Worm (Caenorhabditis elegans) whole organism, mixed stage, embryonic: ENCODE measurements around the gene C23G10.2.

Experiments used
- M03D4.4 ChIP-seq: sonication (generic microtip); optimal IDR thresholded peaks from 2 replicates; lab custom pipeline; 2017; ENCODE audit warnings: mild to moderate bottlenecking, missing genetic modification characterization, missing compliant biosample characterization
- bed-3 ChIP-seq: fragments of 200-800 bp; sonication (Bioruptor generic); optimal IDR thresholded peaks from 3 replicates; lab custom pipeline; 2018; ENCODE audit warnings: mild to moderate bottlenecking, missing genetic modification characterization, moderate library complexity, missing compliant biosample characterization
- blmp-1 ChIP-seq: fragments of 150-350 bp; optimal IDR thresholded peaks from 2 replicates; lab custom pipeline; 2014; ENCODE audit warnings: missing biosample characterization, missing genetic modification characterization
- ceh-39 ChIP-seq: fragments of 150-350 bp; optimal IDR thresholded peaks from 2 replicates; lab custom pipeline; 2014; ENCODE audit warnings: missing biosample characterization, missing genetic modification characterization
- ceh-43 ChIP-seq: fragments of 200-800 bp; sonication (Bioruptor generic); optimal IDR thresholded peaks from 2 replicates; lab custom pipeline; 2018; ENCODE audit warnings: mild to moderate bottlenecking, missing genetic modification characterization, moderate library complexity, missing compliant biosample characterization
- ceh-83 ChIP-seq: fragments of 200-800 bp; sonication (Bioruptor generic); optimal IDR thresholded peaks from 2 replicates; lab custom pipeline; 2018; ENCODE audit warnings: mild to moderate bottlenecking, missing genetic modification characterization, missing compliant biosample characterization
- ces-1 ChIP-seq: fragments of 150-350 bp; optimal IDR thresholded peaks from 2 replicates; lab custom pipeline; 2014; ENCODE audit warnings: missing biosample characterization, missing genetic modification reagents, missing genetic modification characterization
- cnd-1 ChIP-seq: fragments of 200-800 bp; sonication (Bioruptor generic); optimal IDR thresholded peaks from 2 replicates; lab custom pipeline; 2018; ENCODE audit warnings: mild to moderate bottlenecking, missing genetic modification characterization, missing compliant biosample characterization
- drap-1 ChIP-seq: fragments of 200-800 bp; sonication (Bioruptor generic); optimal IDR thresholded peaks from 3 replicates; lab custom pipeline; 2018; ENCODE audit warnings: mild to moderate bottlenecking, missing genetic modification characterization, missing compliant biosample characterization
- elt-1 ChIP-seq: sonication (generic microtip); optimal IDR thresholded peaks from 2 replicates; lab custom pipeline; 2017; ENCODE audit warnings: missing genetic modification characterization, mild to moderate bottlenecking, missing compliant biosample characterization, antibody characterized with exemption, moderate library complexity, borderline replicate concordance; ENCODE audit not compliant: insufficient read depth
- flh-1 ChIP-seq: fragments of 200-800 bp; sonication (Bioruptor generic); optimal IDR thresholded peaks from 2 replicates; lab custom pipeline; 2018; ENCODE audit warnings: mild to moderate bottlenecking, missing genetic modification characterization, moderate library complexity, missing compliant biosample characterization
- ham-2 ChIP-seq: fragments of 200-800 bp; sonication (Bioruptor generic); optimal IDR thresholded peaks from 2 replicates; lab custom pipeline; 2018; ENCODE audit warnings: mild to moderate bottlenecking, missing genetic modification characterization, missing compliant biosample characterization
- hlh-1 ChIP-seq: fragments of 150-350 bp; optimal IDR thresholded peaks from 2 replicates; lab custom pipeline; 2014; ENCODE audit warnings: missing biosample characterization, missing genetic modification reagents, missing genetic modification characterization
- lin-32 ChIP-seq: fragments of 200-800 bp; sonication (Bioruptor generic); optimal IDR thresholded peaks from 2 replicates; lab custom pipeline; 2018; ENCODE audit warnings: mild to moderate bottlenecking, missing genetic modification characterization, missing compliant biosample characterization
- lsy-2 ChIP-seq: fragments of 150-350 bp; optimal IDR thresholded peaks from 2 replicates; lab custom pipeline; 2014; ENCODE audit warnings: missing biosample characterization, missing genetic modification characterization
- mep-1 ChIP-seq: fragments of 150-350 bp; optimal IDR thresholded peaks from 2 replicates; lab custom pipeline; 2017; ENCODE audit warnings: missing biosample characterization, missing genetic modification reagents, missing genetic modification characterization, inconsistent platforms
- mls-2 ChIP-seq: sonication (generic microtip); optimal IDR thresholded peaks from 2 replicates; lab custom pipeline; 2016; ENCODE audit warnings: mild to moderate bottlenecking, missing genetic modification characterization, moderate library complexity, missing compliant biosample characterization
- nhr-12 ChIP-seq: fragments of 150-350 bp; optimal IDR thresholded peaks from 2 replicates; lab custom pipeline; 2014; ENCODE audit warnings: missing biosample characterization, missing genetic modification characterization
- nhr-2 ChIP-seq: fragments of 150-350 bp; optimal IDR thresholded peaks from 2 replicates; lab custom pipeline; 2014; ENCODE audit warnings: missing biosample characterization, missing genetic modification characterization
- nhr-237 ChIP-seq: fragments of 150-350 bp; optimal IDR thresholded peaks from 2 replicates; lab custom pipeline; 2014; ENCODE audit warnings: missing biosample characterization, missing genetic modification characterization
- nhr-28 ChIP-seq: fragments of 150-350 bp; optimal IDR thresholded peaks from 2 replicates; lab custom pipeline; 2014; ENCODE audit warnings: missing biosample characterization, missing genetic modification characterization
- pha-4 ChIP-seq: fragments of 150-350 bp; optimal IDR thresholded peaks from 2 replicates; lab custom pipeline; 2018; ENCODE audit warnings: missing biosample characterization, missing genetic modification reagents, missing genetic modification characterization
- sptf-1 ChIP-seq: sonication (generic microtip); optimal IDR thresholded peaks from 2 replicates; lab custom pipeline; 2017; ENCODE audit warnings: mild to moderate bottlenecking, missing genetic modification characterization, moderate library complexity, missing compliant biosample characterization
- tbx-8 ChIP-seq: fragments of 200-800 bp; sonication (Bioruptor generic); optimal IDR thresholded peaks from 2 replicates; lab custom pipeline; 2018; ENCODE audit warnings: mild to moderate bottlenecking, missing genetic modification characterization, moderate library complexity, missing compliant biosample characterization
- unc-39 ChIP-seq: fragments of 150-350 bp; optimal IDR thresholded peaks from 2 replicates; lab custom pipeline; 2014; ENCODE audit warnings: missing biosample characterization, missing genetic modification characterization
- unc-62 ChIP-seq: fragments of 150-350 bp; optimal IDR thresholded peaks from 2 replicates; lab custom pipeline; 2014; ENCODE audit warnings: missing biosample characterization, missing genetic modification reagents, missing genetic modification characterization
- ztf-11 ChIP-seq: fragments of 150-350 bp; optimal IDR thresholded peaks from 2 replicates; lab custom pipeline; 2014; ENCODE audit warnings: missing biosample characterization, missing genetic modification characterization

The C23G10.2 gene

DNA sequence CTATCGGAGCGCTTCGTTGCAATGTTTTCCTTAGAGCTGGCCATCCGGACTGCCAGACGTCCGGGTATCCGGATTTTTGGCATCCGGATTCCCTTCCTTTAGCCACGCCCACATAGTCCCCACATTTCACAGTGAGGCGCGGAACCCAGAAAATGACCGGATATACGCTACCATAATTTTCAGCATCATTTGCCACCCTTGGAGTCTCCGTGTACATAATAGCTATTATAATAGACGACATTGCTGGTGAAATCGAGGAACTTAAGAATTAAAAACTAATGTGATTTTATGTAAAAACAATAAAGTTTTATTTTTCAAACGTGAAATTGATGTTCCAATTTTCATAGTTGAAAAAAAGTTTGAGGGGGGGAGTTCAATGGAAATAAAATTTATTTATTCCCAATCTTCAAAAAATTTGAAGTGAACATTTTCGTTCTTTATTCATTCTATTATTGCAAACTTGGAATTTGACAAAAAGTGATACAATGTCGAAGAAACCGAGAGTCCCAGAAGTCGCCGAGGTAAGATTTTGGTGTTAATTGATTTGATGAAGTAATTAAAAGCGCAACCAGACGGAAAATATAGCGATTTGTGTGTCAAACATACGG, 2.5 kb downstream of the C23G10.2 start:
- TF ChIP-seq flh-1 (GFP tag; lab: Kevin White, UChicago): no peak
- TF ChIP-seq M03D4.4 (tag; lab: Kevin White, UChicago): no peak
- TF ChIP-seq, all 35 proteins: peak for 0

DNA sequence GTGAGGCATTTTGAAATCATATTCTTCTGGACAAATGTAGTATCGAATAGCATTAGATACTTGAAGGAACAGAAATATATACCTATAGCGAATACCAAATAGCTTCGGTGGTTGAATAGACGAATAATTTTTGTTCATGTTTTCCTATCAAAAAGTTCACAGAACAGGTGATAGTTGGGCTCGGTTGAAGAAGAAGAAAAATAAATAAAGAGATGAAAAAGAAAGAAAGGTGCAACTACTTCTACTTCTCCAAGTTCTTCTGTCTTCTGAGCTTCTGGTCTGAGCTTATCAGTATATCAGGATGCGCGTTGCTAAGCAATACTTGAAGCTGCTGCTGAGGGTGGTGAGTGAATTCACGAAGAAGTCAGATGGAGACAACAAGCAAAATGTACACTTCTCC, 6.1 kb downstream of the C23G10.2 start, which contains the start of gene C23G10.10:
C23G10.10 (minus strand) TSS at position 101 of the 400 bp plus-strand sequence.
- no peak for TF ChIP-seq tbx-8 (GFP tag; lab: Kevin White, UChicago)
- TF ChIP-seq nhr-2: no peak
- TF ChIP-seq hlh-1 (tag; lab: Kevin White, UChicago): no peak
- no peak for TF ChIP-seq sptf-1 (tag; lab: Kevin White, UChicago)

DNA sequence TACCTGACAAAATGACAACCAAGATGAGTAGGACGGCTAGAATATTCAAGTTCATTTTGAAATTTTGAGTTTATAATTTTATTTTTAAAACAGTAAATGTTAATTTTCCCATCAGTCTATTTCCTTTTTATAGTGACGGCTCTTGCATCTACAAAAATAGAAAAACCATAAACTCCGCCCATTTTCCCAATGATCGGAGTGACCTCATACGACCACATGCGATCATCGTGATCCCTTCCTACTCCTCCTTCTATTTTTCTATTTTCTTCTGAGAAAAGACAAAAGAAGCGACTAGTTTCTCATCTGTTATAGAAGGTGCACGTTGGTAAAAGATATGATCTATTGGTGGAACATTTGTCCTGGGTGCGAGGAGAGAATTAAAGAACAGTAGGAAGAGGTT, 7.6 kb downstream of the C23G10.2 start, which contains the start of gene C23G10.11:
C23G10.11 (minus strand) TSS at position 101 of the 400 bp plus-strand sequence.
- TF ChIP-seq ceh-39 (tag; lab: Kevin White, UChicago): no peak
- no peak for TF ChIP-seq ceh-83 (GFP tag; lab: Kevin White, UChicago)
- no peak for TF ChIP-seq unc-39 (tag; lab: Kevin White, UChicago)
- no peak for TF ChIP-seq nhr-237 (tag; lab: Kevin White, UChicago)
- no peak for TF ChIP-seq nhr-12 (tag; lab: Kevin White, UChicago)
- TF ChIP-seq mls-2 (tag; lab: Kevin White, UChicago): no peak
- no peak for TF ChIP-seq nhr-2
- no peak for TF ChIP-seq lsy-2 (tag; lab: Kevin White, UChicago)
- no peak for TF ChIP-seq pha-4
- TF ChIP-seq flh-1 (GFP tag; lab: Kevin White, UChicago): no peak
- TF ChIP-seq sptf-1 (tag; lab: Kevin White, UChicago): no peak
- no peak for TF ChIP-seq unc-62
- TF ChIP-seq bed-3 (GFP tag; lab: Kevin White, UChicago): no peak
- TF ChIP-seq lin-32 (GFP tag; lab: Kevin White, UChicago): no peak
- no peak for TF ChIP-seq nhr-28
- TF ChIP-seq, all 35 proteins: peak for 0

DNA sequence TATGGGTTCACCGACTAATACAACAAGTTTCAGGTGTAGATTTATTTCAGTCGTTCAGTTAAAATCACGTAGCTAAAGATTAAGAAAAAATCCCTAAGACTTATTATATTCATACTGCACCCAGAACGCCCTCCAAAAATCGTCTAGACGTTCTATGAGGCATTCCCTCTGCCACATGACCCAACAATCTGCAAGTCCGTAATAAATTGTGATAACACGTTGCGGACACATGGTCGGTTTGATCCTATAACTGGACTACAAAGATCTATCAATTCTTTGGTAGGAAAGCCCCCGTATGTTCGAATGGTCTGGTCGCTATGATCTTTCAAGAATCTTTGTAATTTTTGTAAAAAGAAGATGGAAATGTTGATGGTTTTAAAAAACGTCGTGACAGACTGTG, 8.1 kb downstream of the C23G10.2 start:
- no peak for TF ChIP-seq ham-2 (GFP tag; lab: Kevin White, UChicago)
- no peak for TF ChIP-seq unc-62
- no peak for TF ChIP-seq flh-1 (GFP tag; lab: Kevin White, UChicago)
- no peak for TF ChIP-seq lin-32 (GFP tag; lab: Kevin White, UChicago)
- TF ChIP-seq mep-1: no peak
- TF ChIP-seq ceh-43 (GFP tag; lab: Kevin White, UChicago): no peak
- no peak for TF ChIP-seq hlh-1 (tag; lab: Kevin White, UChicago)
- TF ChIP-seq ceh-83 (GFP tag; lab: Kevin White, UChicago): no peak
- TF ChIP-seq mls-2 (tag; lab: Kevin White, UChicago): no peak

DNA sequence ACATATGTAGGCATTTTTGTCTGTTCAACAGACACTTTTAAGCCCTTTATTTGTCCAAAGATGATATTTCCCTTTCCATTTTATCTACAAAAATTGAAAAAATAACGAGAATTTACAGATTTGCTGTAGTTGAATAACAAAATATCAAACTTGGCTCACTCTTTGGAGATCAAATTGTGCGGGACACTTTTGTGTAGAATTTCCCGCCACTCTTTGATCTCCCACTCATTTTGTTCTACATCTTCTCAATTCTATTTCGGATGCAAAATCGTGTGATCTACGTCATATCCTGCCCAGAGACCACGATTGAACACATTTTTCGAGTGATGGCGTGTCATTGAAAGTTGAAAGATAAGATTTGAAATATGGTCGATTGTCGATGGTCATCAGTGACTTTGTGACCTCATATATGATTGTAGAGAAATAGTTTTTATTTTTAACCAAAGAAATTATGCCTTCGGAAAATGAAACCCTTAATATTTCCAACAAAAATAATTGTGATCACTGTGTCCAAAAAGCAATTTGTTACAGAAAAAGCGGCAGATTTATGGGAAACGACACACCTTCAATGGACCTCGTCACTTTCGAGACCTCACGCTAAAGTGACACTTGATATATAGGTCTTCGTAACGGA, 9.1 kb downstream of the C23G10.2 start, which contains the start of gene hot-4:
hot-4 (plus strand) TSS at position 584 of the 634 bp plus-strand sequence.
- TF ChIP-seq ces-1 (GFP tag; lab: Kevin White, UChicago) (no peak), elt-1 (tag; lab: Kevin White, UChicago) (no peak), unc-39 (tag; lab: Kevin White, UChicago) (no peak), mep-1 (no peak), ceh-43 (GFP tag; lab: Kevin White, UChicago) (no peak), nhr-2 (no peak), ztf-11 (tag; lab: Kevin White, UChicago) (no peak), nhr-28 (no peak), bed-3 (GFP tag; lab: Kevin White, UChicago) (no peak), flh-1 (GFP tag; lab: Kevin White, UChicago) (no peak), ham-2 (GFP tag; lab: Kevin White, UChicago) (no peak), cnd-1 (tag; lab: Kevin White, UChicago) (no peak), nhr-12 (tag; lab: Kevin White, UChicago) (no peak), hlh-1 (tag; lab: Kevin White, UChicago) (no peak), drap-1 (GFP tag; lab: Kevin White, UChicago) (no peak), lin-32 (GFP tag; lab: Kevin White, UChicago) (no peak), M03D4.4 (tag; lab: Kevin White, UChicago) (no peak), blmp-1 (tag; lab: Kevin White, UChicago) (no peak)
